Worm (Caenorhabditis elegans): ENCODE data around the gene C29H12.2.

- TF ChIP-seq ztf-23 (GFP tag; IDR thresholded peaks at IDR 0.05) (no peak), klf-2 (GFP tag; conservative IDR thresholded peaks at IDR 0.05) (no peak), ztf-29 (GFP tag; IDR thresholded peaks at IDR 0.05) (no peak), ref-1 (GFP tag; conservative IDR thresholded peaks at IDR 0.05) (no peak), med-1 (GFP tag; optimal IDR thresholded peaks at IDR 0.05; ENCODE audit: insufficient read depth) (no peak), T22C8.4 (GFP tag; IDR thresholded peaks at IDR 0.05) (no peak), flt-1 (GFP tag; IDR thresholded peaks at IDR 0.05) (no peak), tab-1 (GFP tag; IDR thresholded peaks at IDR 0.05) (no peak), cog-1 (tag; optimal IDR thresholded peaks at IDR 0.05) (no peak)
Measured at ce11 chrII:6175027-6175426, 51.4 kb downstream of the C29H12.2 start.

Data from whole organism, midembryonic.